Fruit fly (Drosophila melanogaster) whole organism, embryonic: ENCODE data around the gene CG34117.

Experiments
- Aef1 ChIP-seq: fragments of 200-800 bp; sonication (Bioruptor generic); IDR thresholded peaks from 3 replicates; pipeline ENCODE4 v1.3.6; 2022; ENCODE audit warnings: missing biosample characterization, missing genetic modification characterization
- Atf3 ChIP-seq: fragments of 200-800 bp; sonication (Bioruptor generic); optimal IDR thresholded peaks from 3 replicates; lab custom pipeline; 2016; ENCODE audit warnings: missing biosample characterization, missing genetic modification characterization
- Awh ChIP-seq: fragments of 200-800 bp; sonication (Bioruptor generic); IDR thresholded peaks from 2 replicates; pipeline ENCODE4, ENCODE4 v1.3.6; 2022; ENCODE audit warnings: missing biosample characterization, missing genetic modification characterization
- CG11085 ChIP-seq: fragments of 200-800 bp; sonication (Bioruptor generic); IDR thresholded peaks from 2 replicates; pipeline ENCODE4 v1.3.6; 2022; ENCODE audit warnings: missing biosample characterization, missing genetic modification characterization
- CG11247 ChIP-seq: fragments of 200-800 bp; sonication (Bioruptor generic); IDR thresholded peaks from 2 replicates; pipeline ENCODE4 v1.3.6; 2022; ENCODE audit warnings: missing biosample characterization, missing genetic modification characterization
- CG11723 ChIP-seq: fragments of 200-800 bp; sonication (Bioruptor generic); optimal IDR thresholded peaks from 2 replicates; lab custom pipeline; 2017; ENCODE audit warnings: missing biosample characterization, mild to moderate bottlenecking, missing genetic modification characterization
- CG12104 ChIP-seq: fragments of 200-800 bp; sonication (Bioruptor generic); optimal IDR thresholded peaks from 3 replicates; lab custom pipeline; 2016; ENCODE audit warnings: missing biosample characterization, missing genetic modification characterization
- CG15696 ChIP-seq: fragments of 200-800 bp; sonication (Bioruptor generic); optimal IDR thresholded peaks from 2 replicates; lab custom pipeline; 2019; ENCODE audit warnings: missing biosample characterization, mild to moderate bottlenecking, missing genetic modification characterization, moderate library complexity
- CG1647 ChIP-seq: fragments of 200-800 bp; sonication (Bioruptor generic); optimal IDR thresholded peaks from 3 replicates; lab custom pipeline; 2016; ENCODE audit warnings: missing biosample characterization, missing genetic modification characterization
- CG17328 ChIP-seq: fragments of 200-800 bp; sonication (Bioruptor generic); IDR thresholded peaks from 2 replicates; pipeline ENCODE4 v1.3.6; 2022; ENCODE audit warnings: missing biosample characterization, missing genetic modification characterization
- CG17912 ChIP-seq: fragments of 200-800 bp; sonication (Bioruptor generic); optimal IDR thresholded peaks from 2 replicates; lab custom pipeline; 2018; ENCODE audit warnings: missing biosample characterization, mild to moderate bottlenecking, missing genetic modification characterization
- CG3281 ChIP-seq: fragments of 200-800 bp; sonication (Bioruptor generic); optimal IDR thresholded peaks from 3 replicates; lab custom pipeline; 2017; ENCODE audit warnings: missing biosample characterization, mild to moderate bottlenecking, missing genetic modification characterization
- CG4707 ChIP-seq: fragments of 200-800 bp; sonication (Bioruptor generic); optimal IDR thresholded peaks from 2 replicates; lab custom pipeline; 2018; ENCODE audit warnings: missing biosample characterization, mild to moderate bottlenecking, missing genetic modification characterization, moderate library complexity
- CG6683 ChIP-seq: fragments of 200-800 bp; sonication (Bioruptor generic); optimal IDR thresholded peaks from 2 replicates; lab custom pipeline; 2017; ENCODE audit warnings: missing biosample characterization, mild to moderate bottlenecking, missing genetic modification characterization, missing genetic modification reagents
- CG6854 ChIP-seq: fragments of 200-800 bp; sonication (Bioruptor generic); optimal IDR thresholded peaks from 3 replicates; lab custom pipeline; 2017; ENCODE audit warnings: missing biosample characterization, mild to moderate bottlenecking, missing genetic modification characterization
- CG7745 ChIP-seq: fragments of 200-800 bp; sonication (Bioruptor generic); optimal IDR thresholded peaks from 2 replicates; lab custom pipeline; 2018; ENCODE audit warnings: missing biosample characterization, mild to moderate bottlenecking, missing genetic modification characterization, moderate library complexity
- CG8944 ChIP-seq: fragments of 200-800 bp; sonication (Bioruptor generic); optimal IDR thresholded peaks from 3 replicates; lab custom pipeline; 2016; ENCODE audit warnings: missing biosample characterization, missing genetic modification characterization
- Deaf1 ChIP-seq: fragments of 200-800 bp; optimal IDR thresholded peaks from 3 replicates; lab custom pipeline; 2019; ENCODE audit warnings: missing biosample characterization, mild to moderate bottlenecking, missing genetic modification characterization, moderate library complexity
- HLH54F ChIP-seq: fragments of 200-800 bp; sonication (Bioruptor generic); optimal IDR thresholded peaks from 3 replicates; lab custom pipeline; 2016; ENCODE audit warnings: missing biosample characterization, missing genetic modification characterization
- HmgZ ChIP-seq: fragments of 200-800 bp; sonication (Bioruptor generic); optimal IDR thresholded peaks from 2 replicates; lab custom pipeline; 2018; ENCODE audit warnings: missing biosample characterization, mild to moderate bottlenecking, missing genetic modification characterization
- Lim3 ChIP-seq: fragments of 200-800 bp; sonication (Bioruptor generic); IDR thresholded peaks from 2 replicates; pipeline ENCODE4 v1.3.6; 2022; ENCODE audit warnings: missing biosample characterization, missing genetic modification characterization
- MBD-R2 ChIP-seq: fragments of 200-800 bp; sonication (Bioruptor generic); IDR thresholded peaks from 2 replicates; pipeline ENCODE4 v1.3.6; 2022; ENCODE audit warnings: missing biosample characterization, missing genetic modification characterization
- Opbp ChIP-seq: fragments of 200-800 bp; sonication (Bioruptor generic); IDR thresholded peaks from 3 replicates; pipeline ENCODE4 v1.3.6; 2022; ENCODE audit warnings: missing biosample characterization, missing genetic modification characterization; ENCODE audit not compliant: partially characterized antibody
- PHDP ChIP-seq: fragments of 200-800 bp; sonication (Bioruptor generic); optimal IDR thresholded peaks from 3 replicates; lab custom pipeline; 2018; ENCODE audit warnings: missing biosample characterization, mild to moderate bottlenecking, missing genetic modification characterization, moderate library complexity
- Stat92E ChIP-seq, 3 experiments: fragments of >200 bp in 2 of 3; fragments of 200-800 bp in 1 of 3; sonication (Bioruptor generic) in 1 of 3; optimal IDR thresholded peaks; 2 replicates each; lab custom pipeline; 2017 to 2019; ENCODE audit warnings: missing biosample characterization in 3 of 3, missing genetic modification characterization in 3 of 3, mild to moderate bottlenecking in 1 of 3, moderate library complexity in 1 of 3
- Trl ChIP-seq, 3 experiments: fragments of >200 bp in 2 of 3; fragments of 200-800 bp in 1 of 3; sonication (Bioruptor generic) in 1 of 3; optimal IDR thresholded peaks; 2 replicates in 1 of 3; 3 replicates in 2 of 3; lab custom pipeline; 2016 to 2017; ENCODE audit warnings: missing biosample characterization in 1 of 3, missing genetic modification characterization in 1 of 3
- Xrp1 ChIP-seq: fragments of 200-800 bp; sonication (Bioruptor generic); IDR thresholded peaks from 2 replicates; pipeline ENCODE4 v1.3.6; 2022; ENCODE audit warnings: missing biosample characterization, missing genetic modification characterization
- abd-A ChIP-seq: fragments of 200-800 bp; sonication (Bioruptor generic); optimal IDR thresholded peaks from 3 replicates; lab custom pipeline; 2019; ENCODE audit warnings: missing biosample characterization, mild to moderate bottlenecking, missing genetic modification characterization, moderate library complexity
- amos ChIP-seq: fragments of 200-800 bp; sonication (Bioruptor generic); IDR thresholded peaks from 2 replicates; pipeline ENCODE4 v1.3.6; 2022; ENCODE audit warnings: missing biosample characterization, missing genetic modification characterization; ENCODE audit not compliant: partially characterized antibody
- ase ChIP-seq: fragments of 200-800 bp; sonication (Bioruptor generic); IDR thresholded peaks from 3 replicates; pipeline ENCODE4 v1.3.6; 2022; ENCODE audit warnings: missing biosample characterization, missing genetic modification characterization
- bigmax ChIP-seq: fragments of 200-800 bp; sonication (Bioruptor generic); optimal IDR thresholded peaks from 2 replicates; lab custom pipeline; 2018; ENCODE audit warnings: missing biosample characterization, mild to moderate bottlenecking, missing genetic modification characterization
- bowl ChIP-seq: fragments of 200-800 bp; sonication (Bioruptor generic); IDR thresholded peaks from 2 replicates; pipeline ENCODE4 v1.3.6; 2022; ENCODE audit warnings: missing biosample characterization, missing genetic modification characterization
- btn ChIP-seq: fragments of 200-800 bp; sonication (Bioruptor generic); optimal IDR thresholded peaks from 2 replicates; lab custom pipeline; 2016; ENCODE audit warnings: missing biosample characterization, missing genetic modification characterization
- cas ChIP-seq: fragments of 200-800 bp; sonication (Bioruptor generic); IDR thresholded peaks from 2 replicates; pipeline ENCODE4 v1.3.6; 2022; ENCODE audit warnings: missing biosample characterization, missing genetic modification characterization
- danr ChIP-seq: fragments of 200-800 bp; sonication (Bioruptor generic); IDR thresholded peaks from 2 replicates; pipeline ENCODE4 v1.3.6; 2022; ENCODE audit warnings: missing biosample characterization, missing genetic modification characterization
- esg ChIP-seq: fragments of 200-800 bp; sonication (Bioruptor generic); conservative IDR thresholded peaks from 2 replicates; pipeline ENCODE4 v1.3.6; 2022; ENCODE audit warnings: missing biosample characterization, missing genetic modification characterization
- exex ChIP-seq: fragments of 200-800 bp; sonication (Bioruptor generic); optimal IDR thresholded peaks from 4 replicates; lab custom pipeline; 2018; ENCODE audit warnings: missing biosample characterization, mild to moderate bottlenecking, missing genetic modification characterization, moderate library complexity
- inv ChIP-seq: fragments of 200-800 bp; sonication (Bioruptor generic); IDR thresholded peaks from 2 replicates; pipeline ENCODE4 v1.3.6; 2022; ENCODE audit warnings: missing biosample characterization, missing genetic modification characterization; ENCODE audit not compliant: partially characterized antibody
- lbe ChIP-seq: fragments of 200-800 bp; sonication (Bioruptor generic); optimal IDR thresholded peaks from 2 replicates; lab custom pipeline; 2016; ENCODE audit warnings: missing biosample characterization, mild to moderate bottlenecking, missing genetic modification characterization
- luna ChIP-seq: fragments of 200-800 bp; sonication (Bioruptor generic); optimal IDR thresholded peaks from 2 replicates; lab custom pipeline; 2016; ENCODE audit warnings: missing biosample characterization, missing genetic modification characterization
- mld ChIP-seq: fragments of 200-800 bp; sonication (Bioruptor generic); IDR thresholded peaks from 3 replicates; pipeline ENCODE4 v1.3.6; 2022; ENCODE audit warnings: missing biosample characterization, missing genetic modification characterization; ENCODE audit not compliant: partially characterized antibody
- pho ChIP-seq: fragments of 200-800 bp; sonication (Bioruptor generic); optimal IDR thresholded peaks from 2 replicates; lab custom pipeline; 2016; ENCODE audit warnings: missing biosample characterization, missing genetic modification characterization
- run ChIP-seq: fragments of 200-800 bp; sonication (Bioruptor generic); optimal IDR thresholded peaks from 3 replicates; lab custom pipeline; 2018; ENCODE audit warnings: missing biosample characterization, mild to moderate bottlenecking, missing genetic modification characterization
- schlank ChIP-seq: fragments of 200-800 bp; sonication (Bioruptor generic); optimal IDR thresholded peaks from 2 replicates; lab custom pipeline; 2018; ENCODE audit warnings: missing biosample characterization, mild to moderate bottlenecking, missing genetic modification characterization
- stwl ChIP-seq: fragments of 200-800 bp; sonication (Bioruptor generic); optimal IDR thresholded peaks from 3 replicates; lab custom pipeline; 2018; ENCODE audit warnings: missing biosample characterization, mild to moderate bottlenecking, missing genetic modification characterization, moderate library complexity
- toy ChIP-seq: fragments of 200-800 bp; sonication (Bioruptor generic); IDR thresholded peaks from 2 replicates; pipeline ENCODE4 v1.3.6; 2022; ENCODE audit warnings: missing biosample characterization, missing genetic modification characterization
- unc-4 ChIP-seq: fragments of 200-800 bp; sonication (Bioruptor generic); IDR thresholded peaks from 2 replicates; pipeline ENCODE4 v1.3.6; 2022; ENCODE audit warnings: missing biosample characterization, missing genetic modification characterization; ENCODE audit not compliant: partially characterized antibody
- wdn ChIP-seq: fragments of 200-800 bp; sonication (Bioruptor generic); IDR thresholded peaks from 2 replicates; pipeline ENCODE4 v1.3.6; 2022; ENCODE audit warnings: missing biosample characterization, missing genetic modification characterization
- wek ChIP-seq: fragments of 200-800 bp; sonication (Bioruptor generic); optimal IDR thresholded peaks from 3 replicates; lab custom pipeline; 2018; ENCODE audit warnings: missing biosample characterization, mild to moderate bottlenecking, missing genetic modification characterization, moderate library complexity
- yki ChIP-seq: fragments of >200 bp; optimal IDR thresholded peaks from 3 replicates; lab custom pipeline; 2018

Gene CG34117

DNA sequence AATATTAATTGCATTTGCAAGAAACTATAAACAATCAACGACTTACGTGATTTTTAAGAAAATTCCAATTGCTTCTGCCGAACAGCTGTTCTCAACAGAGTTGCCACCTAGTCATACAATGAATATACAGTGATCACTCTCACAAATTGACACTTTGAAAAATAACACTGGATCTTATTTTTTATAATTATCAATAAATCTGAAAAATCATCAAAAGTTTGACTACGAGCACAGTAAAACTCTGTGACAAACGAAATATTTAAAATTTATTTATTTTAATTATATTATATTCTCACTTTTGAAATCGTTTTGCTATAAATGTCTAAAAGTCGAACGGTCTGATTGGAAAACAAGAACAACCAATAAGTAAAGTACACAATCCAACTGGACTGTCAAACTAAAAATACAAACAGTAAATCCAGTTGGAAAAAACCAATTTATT, at the start of gene CG34117 (continued):
- TF ChIP-seq schlank (tag; lab: Kevin White, UChicago) (peak; percentile 54), exex (tag; lab: Kevin White, UChicago) (peak; percentile 59), CG4707 (GFP tag; lab: Kevin White, UChicago) (peak; percentile 18), wek (no peak), inv (no peak), amos (no peak), yki (no peak), CG8944 (GFP tag; lab: Kevin White, UChicago) (peak; percentile 55), CG7745 (tag; lab: Kevin White, UChicago) (no peak), CG17328 (peak; percentile 88), danr (GFP tag; lab: Robert Waterston, UW) (0 out of 2 replicates have a peak, but pooled peaks have one; percentile 31), CG12104 (GFP tag; lab: Kevin White, UChicago) (peak; percentile 59), MBD-R2 (GFP tag; lab: Robert Waterston, UW) (peak; percentile 94), luna (GFP tag; lab: Kevin White, UChicago) (no peak), Lim3 (GFP tag; lab: Robert Waterston, UW) (no peak), bowl (GFP tag; lab: Robert Waterston, UW) (no peak), CG11247 (peak; percentile 73), esg (GFP tag; lab: Robert Waterston, UW) (peak; percentile 72), wdn (GFP tag; lab: Robert Waterston, UW) (peak; percentile 79), CG6854 (GFP tag; lab: Kevin White, UChicago) (peak; percentile 41), mld (GFP tag; lab: Robert Waterston, UW) (no peak), bigmax (GFP tag; lab: Kevin White, UChicago) (no peak), Atf3 (GFP tag; lab: Kevin White, UChicago) (peak; percentile 34), Aef1 (GFP tag; lab: Robert Waterston, UW) (peak; percentile 78), Opbp (GFP tag; lab: Robert Waterston, UW) (no peak), toy (GFP tag; lab: Robert Waterston, UW) (no peak), Xrp1 (GFP tag; lab: Robert Waterston, UW) (peak; percentile 90), ase (GFP tag; lab: Robert Waterston, UW) (peak; percentile 69; the same call in 2 of the 3 replicates), run (tag; lab: Kevin White, UChicago) (peak; percentile 40), btn (GFP tag; lab: Kevin White, UChicago) (no peak), CG6683 (peak; percentile 57), Deaf1 (tag; lab: Kevin White, UChicago) (peak; percentile 51), stwl (tag; lab: Kevin White, UChicago) (peak; percentile 58), pho (GFP tag; lab: Kevin White, UChicago) (peak; percentile 47), PHDP (tag; lab: Kevin White, UChicago) (peak; percentile 85), CG3281 (GFP tag; lab: Kevin White, UChicago) (peak; percentile 82), abd-A (tag; lab: Kevin White, UChicago) (peak; percentile 24), Trl (optimal IDR thresholded peaks at IDR 0.05; lab: Kevin White, UChicago) (no peak), Trl (GFP tag; optimal IDR thresholded peaks at IDR 0.05; lab: Kevin White, UChicago) (peak; percentile 56), Awh (peak; percentile 71), unc-4 (peak; percentile 29; the same call in 1 of the 2 replicates), HmgZ (peak; percentile 85), CG15696 (tag; lab: Kevin White, UChicago) (peak; percentile 84), HLH54F (GFP tag; lab: Kevin White, UChicago) (no peak), cas (GFP tag; lab: Robert Waterston, UW) (0 out of 2 replicates have a peak, but pooled peaks have one; percentile 18), CG17912 (GFP tag; lab: Kevin White, UChicago) (peak; percentile 24), lbe (GFP tag; lab: Kevin White, UChicago) (peak; percentile 70), CG11723 (GFP tag; lab: Kevin White, UChicago) (peak; percentile 32), Stat92E (GFP tag; optimal IDR thresholded peaks at IDR 0.05; lab: Kevin White, UChicago) (no peak), CG11085 (GFP tag; lab: Robert Waterston, UW) (peak; percentile 83), CG1647 (GFP tag; lab: Kevin White, UChicago) (peak; percentile 58)
